Worm (Caenorhabditis elegans) whole organism, L2 larva: ENCODE results near the gene F21C10.7.

Source experiments
- lin-11 ChIP-seq: fragments of 150-350 bp; sonication (generic microtip); optimal IDR thresholded peaks from 2 replicates; lab custom pipeline; 2014; ENCODE audit warnings: missing biosample characterization, missing genetic modification characterization, inconsistent platforms, mixed read lengths
- lin-39 ChIP-seq: fragments of 150-350 bp; optimal IDR thresholded peaks from 2 replicates; lab custom pipeline; 2014; ENCODE audit warnings: missing biosample characterization, missing genetic modification reagents, missing genetic modification characterization
- lsy-2 ChIP-seq, 2 experiments: fragments of 150-350 bp in 1 of 2; sonication (generic microtip) in 1 of 2; optimal IDR thresholded peaks; 2 replicates each; lab custom pipeline; 2014 to 2017; ENCODE audit warnings: missing biosample characterization in 2 of 2, missing genetic modification characterization in 2 of 2
- nhr-237 ChIP-seq: fragments of 150-350 bp; optimal IDR thresholded peaks from 2 replicates; lab custom pipeline; 2014; ENCODE audit warnings: missing biosample characterization, missing genetic modification characterization
- nhr-6 ChIP-seq: fragments of 150-350 bp; optimal IDR thresholded peaks from 2 replicates; lab custom pipeline; 2014; ENCODE audit warnings: missing biosample characterization, missing genetic modification characterization
- nhr-77 ChIP-seq: fragments of 150-350 bp; optimal IDR thresholded peaks from 2 replicates; lab custom pipeline; 2014; ENCODE audit warnings: missing biosample characterization, missing genetic modification characterization
- skn-1 ChIP-seq: sonication (generic microtip); optimal IDR thresholded peaks from 2 replicates; lab custom pipeline; 2017; ENCODE audit warnings: missing biosample characterization, missing genetic modification characterization
- unc-55 ChIP-seq: fragments of 150-350 bp; sonication (generic microtip); optimal IDR thresholded peaks from 3 replicates; lab custom pipeline; 2014; ENCODE audit warnings: missing biosample characterization, missing genetic modification reagents, missing genetic modification characterization
- zag-1 ChIP-seq: fragments of 150-350 bp; optimal IDR thresholded peaks from 2 replicates; lab custom pipeline; 2014; ENCODE audit warnings: missing biosample characterization, missing genetic modification characterization
- ztf-11 ChIP-seq: sonication (generic microtip); optimal IDR thresholded peaks from 2 replicates; lab custom pipeline; 2017; ENCODE audit warnings: missing biosample characterization, missing genetic modification characterization

ce11 chrV:9065915-9066314 is 46.7 kb upstream of the F21C10.7 start:
- no peak for TF ChIP-seq lin-39 (tag; lab: Kevin White, UChicago)
- TF ChIP-seq nhr-77 (tag; lab: Kevin White, UChicago), result no peak
- TF ChIP-seq skn-1 (tag; lab: Kevin White, UChicago), result no peak
- TF ChIP-seq nhr-6 (tag; lab: Kevin White, UChicago), result no peak
- TF ChIP-seq ztf-11 (tag; lab: Kevin White, UChicago), result no peak
- no peak for TF ChIP-seq lsy-2 (tag; optimal IDR thresholded peaks at IDR 0.05; lab: Kevin White, UChicago)
- no peak for TF ChIP-seq lin-11
- no peak for TF ChIP-seq unc-55 (GFP tag; lab: Kevin White, UChicago)
- no peak for TF ChIP-seq zag-1 (tag; lab: Kevin White, UChicago)
- TF ChIP-seq nhr-237 (tag; lab: Kevin White, UChicago), result no peak
